Worm (Caenorhabditis elegans): ENCODE measurements around the gene R02F2.7.

R02F2.7 gene

DNA sequence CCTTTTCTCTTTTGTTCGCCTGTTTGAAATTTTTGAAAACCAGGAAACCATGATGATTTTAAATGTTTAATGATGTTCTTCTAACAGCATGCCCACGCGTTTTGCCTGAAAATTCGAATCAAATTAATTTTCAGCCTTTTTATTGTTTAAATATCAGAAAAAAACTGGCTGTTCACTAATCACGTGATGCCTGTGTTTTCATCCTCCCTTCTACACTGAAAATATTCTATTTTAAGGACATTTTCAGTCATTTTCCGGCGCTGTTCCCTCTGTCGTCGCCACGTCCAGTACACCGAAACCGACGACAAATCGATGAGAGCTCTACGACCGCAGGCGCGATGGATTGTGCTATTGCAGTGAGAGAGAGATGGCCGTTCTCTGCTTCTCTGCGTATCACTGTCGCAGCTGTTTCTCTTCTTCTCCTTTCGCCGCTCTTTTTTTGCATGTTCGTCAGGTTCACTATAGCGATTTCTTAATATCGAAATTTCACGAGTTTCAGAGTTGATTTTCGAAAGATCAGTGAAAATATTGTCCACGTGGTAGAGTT is 33.7 kb downstream of the R02F2.7 start, which contains the start of gene F48E8.8:
TSS of gene F48E8.8 (minus strand) at position 51 of the 547 bp plus-strand sequence.
- TF ChIP-seq mep-1 (tag; optimal IDR thresholded peaks at IDR 0.05) (peak; percentile 28), lsy-2 (tag; optimal IDR thresholded peaks at IDR 0.05) (peak; percentile 49), ceh-39 (tag; optimal IDR thresholded peaks at IDR 0.05) (no peak), hlh-1 (tag; optimal IDR thresholded peaks at IDR 0.05) (peak; percentile 87), unc-120 (tag; optimal IDR thresholded peaks at IDR 0.05; ENCODE audit: poor library complexity, severe bottlenecking) (peak; percentile 70), M03D4.4 (tag; optimal IDR thresholded peaks at IDR 0.05) (no peak), lin-13 (tag; optimal IDR thresholded peaks at IDR 0.05) (peak; percentile 11), ztf-11 (tag; optimal IDR thresholded peaks at IDR 0.05) (no peak), ces-1 (GFP tag; optimal IDR thresholded peaks at IDR 0.05) (peak; percentile 30)

DNA sequence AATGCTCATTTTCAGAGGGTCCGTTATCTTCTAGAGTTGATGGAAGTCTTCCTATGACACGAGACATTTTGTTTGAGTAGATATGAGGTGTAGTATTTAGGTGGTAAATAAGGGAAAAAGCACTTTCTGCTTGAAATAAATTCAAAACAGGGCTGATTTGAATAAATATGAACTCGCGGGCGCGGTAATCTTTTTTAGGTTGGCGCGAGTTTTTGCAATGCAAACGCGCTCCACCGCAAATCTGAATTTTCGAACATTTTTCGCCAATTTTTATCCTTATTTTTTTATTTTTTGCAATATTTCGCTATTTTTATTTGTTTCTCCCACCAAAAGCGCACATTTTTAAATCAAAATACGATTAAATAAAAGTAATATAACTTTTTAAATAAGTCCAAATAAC is 35.4 kb downstream of the R02F2.7 start, which contains the start of gene skpt-1:
TSS of gene skpt-1 (minus strand) at position 219 of the 400 bp plus-strand sequence.
- TF ChIP-seq sptf-1 (tag; optimal IDR thresholded peaks at IDR 0.05) = no peak
- peak; percentile 35 for TF ChIP-seq ces-1 (GFP tag; optimal IDR thresholded peaks at IDR 0.05)
- TF ChIP-seq ztf-11 (tag; optimal IDR thresholded peaks at IDR 0.05) = no peak
- TF ChIP-seq lsy-2 (tag; optimal IDR thresholded peaks at IDR 0.05) = peak; percentile 63
- no peak for TF ChIP-seq nhr-2 (tag; optimal IDR thresholded peaks at IDR 0.05)
- peak; percentile 59 for TF ChIP-seq mep-1 (tag; optimal IDR thresholded peaks at IDR 0.05)
- TF ChIP-seq nhr-237 (tag; optimal IDR thresholded peaks at IDR 0.05) = peak; percentile 16

DNA sequence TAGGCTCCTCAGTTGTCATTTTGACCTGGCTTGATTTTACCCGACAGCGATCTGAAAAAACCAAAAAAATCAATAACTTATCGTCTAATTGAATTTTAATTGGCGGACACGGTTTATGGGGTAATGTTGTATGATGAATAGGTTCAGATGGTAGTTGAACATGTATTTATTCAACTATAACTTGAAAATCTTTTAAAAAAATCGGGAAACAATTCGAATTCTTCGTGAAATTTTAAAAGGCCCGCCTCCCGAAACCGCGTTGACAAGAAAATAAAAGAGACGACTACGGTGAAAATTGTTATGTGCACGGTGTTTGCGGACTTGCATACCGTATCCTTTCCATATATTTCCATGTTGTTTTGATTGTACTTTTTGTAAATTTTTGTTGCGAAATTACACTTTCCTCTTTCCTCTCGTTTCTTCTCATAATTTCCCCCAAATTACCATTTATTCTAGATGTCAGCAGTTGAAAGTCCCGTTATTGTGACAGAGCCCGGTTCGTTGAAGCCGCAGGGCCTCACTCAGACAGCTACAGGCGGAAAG is 40.8 kb downstream of the R02F2.7 start, which contains the start of the genes T24G10.2 and disl-2:
TSS of gene T24G10.2 (minus strand) at position 51 of the 543 bp plus-strand sequence.
TSS of gene disl-2 (plus strand) at position 457 of the 543 bp plus-strand sequence.
- no peak for TF ChIP-seq lin-32 (GFP tag; optimal IDR thresholded peaks at IDR 0.05)
- TF ChIP-seq mls-2 (tag; optimal IDR thresholded peaks at IDR 0.05) = no peak
- no peak for TF ChIP-seq unc-39 (tag; optimal IDR thresholded peaks at IDR 0.05)
- TF ChIP-seq hlh-1 (tag; optimal IDR thresholded peaks at IDR 0.05) = no peak
- peak; percentile 49 for TF ChIP-seq ces-1 (GFP tag; optimal IDR thresholded peaks at IDR 0.05)
- peak; percentile 22 for TF ChIP-seq unc-120 (tag; optimal IDR thresholded peaks at IDR 0.05; ENCODE audit: poor library complexity, severe bottlenecking)
- no peak for TF ChIP-seq ztf-11 (tag; optimal IDR thresholded peaks at IDR 0.05)
- TF ChIP-seq nhr-237 (tag; optimal IDR thresholded peaks at IDR 0.05) = no peak
- no peak for TF ChIP-seq drap-1 (GFP tag; optimal IDR thresholded peaks at IDR 0.05)
- TF ChIP-seq snpc-4 (tag; optimal IDR thresholded peaks at IDR 0.05) = no peak
- peak; percentile 97 for TF ChIP-seq lsy-2 (tag; optimal IDR thresholded peaks at IDR 0.05)
- no peak for TF ChIP-seq sptf-1 (tag; optimal IDR thresholded peaks at IDR 0.05)
- TF ChIP-seq cnd-1 (tag; optimal IDR thresholded peaks at IDR 0.05) = no peak
- TF ChIP-seq ceh-39 (tag; optimal IDR thresholded peaks at IDR 0.05) = no peak
- TF ChIP-seq lin-13 (tag; optimal IDR thresholded peaks at IDR 0.05) = peak; percentile 62
- no peak for TF ChIP-seq elt-3 (tag; optimal IDR thresholded peaks at IDR 0.05)
- TF ChIP-seq ceh-83 (GFP tag; optimal IDR thresholded peaks at IDR 0.05) = no peak
- TF ChIP-seq zip-8 (tag; optimal IDR thresholded peaks at IDR 0.05) = no peak
- no peak for TF ChIP-seq tbx-8 (GFP tag; optimal IDR thresholded peaks at IDR 0.05)
- no peak for TF ChIP-seq blmp-1 (tag; optimal IDR thresholded peaks at IDR 0.05)
- no peak for TF ChIP-seq unc-62 (GFP tag; optimal IDR thresholded peaks at IDR 0.05)
- TF ChIP-seq nhr-28 (tag; optimal IDR thresholded peaks at IDR 0.05) = no peak
- TF ChIP-seq pha-4 (tag; optimal IDR thresholded peaks at IDR 0.05) = peak; percentile 72

DNA sequence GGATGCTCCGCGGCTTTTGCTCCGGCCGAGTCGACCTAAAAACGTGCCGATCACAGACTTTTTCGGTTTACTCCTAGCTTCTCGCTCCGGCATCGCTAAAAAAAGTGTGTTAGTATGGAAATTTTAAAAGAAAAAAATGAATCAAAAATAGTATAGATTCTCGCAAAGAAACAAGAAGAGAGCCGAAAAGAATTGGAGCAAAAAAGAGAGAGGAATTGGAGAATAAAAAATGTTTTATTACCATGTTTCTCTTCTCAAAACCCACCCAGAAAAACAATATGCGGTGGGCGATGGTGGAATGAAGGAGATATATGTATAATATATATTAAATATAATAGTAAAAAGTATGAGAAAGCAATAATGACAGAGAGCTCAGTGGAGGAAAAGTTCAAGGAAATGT is 43.0 kb downstream of the R02F2.7 start, which contains the start of gene W03A5.6:
TSS of gene W03A5.6 (minus strand) at position 101 of the 400 bp plus-strand sequence.
- TF ChIP-seq ztf-11 (tag; optimal IDR thresholded peaks at IDR 0.05) (no peak), flh-1 (GFP tag; optimal IDR thresholded peaks at IDR 0.05) (no peak), mep-1 (tag; optimal IDR thresholded peaks at IDR 0.05) (no peak), nhr-237 (tag; optimal IDR thresholded peaks at IDR 0.05) (no peak)

DNA sequence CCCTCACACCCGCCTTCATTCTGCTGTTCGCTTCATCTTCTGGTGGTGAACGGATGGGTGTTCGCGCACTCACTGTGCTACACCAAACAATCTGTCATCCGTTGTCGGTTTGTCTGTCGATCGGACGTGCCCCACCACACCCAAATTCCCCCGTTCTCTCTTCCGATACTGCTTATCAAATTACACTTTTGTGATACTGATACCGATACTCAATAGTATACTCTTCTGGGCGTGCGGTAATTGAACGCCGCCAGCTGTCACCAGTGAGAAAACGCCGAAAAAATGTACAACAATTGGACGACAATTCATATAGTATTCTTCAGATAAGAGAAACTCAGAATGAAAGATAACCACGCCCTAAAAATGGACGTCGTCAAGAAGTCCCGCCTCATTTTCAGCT is 45.5 kb downstream of the R02F2.7 start:
- TF ChIP-seq lsy-2 (tag; optimal IDR thresholded peaks at IDR 0.05) (no peak), hlh-1 (tag; optimal IDR thresholded peaks at IDR 0.05) (peak; percentile 65), pha-4 (tag; optimal IDR thresholded peaks at IDR 0.05) (no peak), bed-3 (GFP tag; optimal IDR thresholded peaks at IDR 0.05) (no peak), blmp-1 (tag; optimal IDR thresholded peaks at IDR 0.05) (no peak), cnd-1 (tag; optimal IDR thresholded peaks at IDR 0.05) (peak; percentile 39)

DNA sequence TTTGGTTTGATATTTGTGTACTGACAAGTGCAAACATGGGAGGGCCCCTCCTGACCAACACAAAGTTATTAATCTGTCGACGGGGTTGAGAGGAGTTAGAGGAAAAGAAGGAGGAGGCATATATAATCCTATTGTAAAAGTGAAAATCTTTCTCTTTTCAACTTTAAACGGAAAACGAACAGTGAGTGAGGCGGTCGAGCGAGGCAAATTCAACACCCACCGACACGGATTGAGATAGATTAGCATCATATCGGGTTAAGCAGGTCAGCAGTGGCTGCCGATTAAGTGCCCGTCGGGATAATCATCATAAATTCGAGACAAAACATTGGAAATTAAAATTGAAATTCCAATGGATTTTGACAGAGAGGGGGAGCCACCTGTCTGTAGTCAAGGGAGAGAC is 47.3 kb downstream of the R02F2.7 start:
- TF ChIP-seq ces-1 (GFP tag; optimal IDR thresholded peaks at IDR 0.05) (no peak), lsy-2 (tag; optimal IDR thresholded peaks at IDR 0.05) (no peak), sem-2 (GFP tag; optimal IDR thresholded peaks at IDR 0.05) (no peak), ham-2 (GFP tag; optimal IDR thresholded peaks at IDR 0.05) (peak; percentile 59)
